Worm (Caenorhabditis elegans): ENCODE results near the gene Y61A9LA.1.

- no peak for TF ChIP-seq him-1 (tag; optimal IDR thresholded peaks at IDR 0.05)
- no peak for TF ChIP-seq dao-5 (tag; optimal IDR thresholded peaks at IDR 0.05)
These were observed 15.0 kb upstream of the Y61A9LA.1 start, which contains the start of gene sut-2 for ce11 chrV:4569999-4570627.

All from whole organism, L4/young adult.